Worm (Caenorhabditis elegans) whole organism, L4 larva: ENCODE results near the gene his-16.
A peak's percentile ranks its signal among the peaks of the same experiment; 100 is the strongest.

ENCODE experiments used
- F26F4.8 ChIP-seq: fragments of 200-800 bp; sonication (Bioruptor generic); conservative IDR thresholded peaks from 2 replicates; pipeline ENCODE4 v1.3.6; 2022; ENCODE audit warnings: missing genetic modification characterization, missing compliant biosample characterization
- F44E2.7 ChIP-seq: fragments of 200-800 bp; sonication (Bioruptor generic); IDR thresholded peaks from 2 replicates; pipeline ENCODE4 v2.1.2; 2022; ENCODE audit warnings: missing genetic modification characterization, missing compliant biosample characterization
- T26A8.4 ChIP-seq: fragments of 200-800 bp; sonication (Bioruptor generic); IDR thresholded peaks from 2 replicates; pipeline ENCODE4 v1.3.6; 2022; ENCODE audit warnings: missing genetic modification characterization, missing compliant biosample characterization
- aha-1 ChIP-seq: fragments of 150-350 bp; peaks from one replicate; lab custom pipeline; 2014; ENCODE audit warnings: missing biosample characterization, missing genetic modification characterization
- aly-2 ChIP-seq: sonication (generic microtip); optimal IDR thresholded peaks from 2 replicates; lab custom pipeline; 2018; ENCODE audit warnings: missing biosample characterization, missing genetic modification characterization
- ama-1 ChIP-seq: fragments of 150-350 bp; optimal IDR thresholded peaks from 2 replicates; lab custom pipeline; 2014; ENCODE audit warnings: inconsistent platforms, mixed read lengths
- arid-1 ChIP-seq: fragments of 200-800 bp; sonication (Bioruptor generic); conservative IDR thresholded peaks from 2 replicates; pipeline ENCODE4 v1.3.6; 2022; ENCODE audit warnings: missing genetic modification reagents, missing genetic modification characterization, missing compliant biosample characterization
- attf-4 ChIP-seq: sonication (generic microtip); optimal IDR thresholded peaks from 3 replicates; lab custom pipeline; 2017; ENCODE audit warnings: missing biosample characterization, missing genetic modification characterization
- ceh-32 ChIP-seq: sonication (generic microtip); optimal IDR thresholded peaks from 2 replicates; lab custom pipeline; 2016; ENCODE audit warnings: mild to moderate bottlenecking, missing genetic modification characterization, missing compliant biosample characterization; ENCODE audit not compliant: poor library complexity
- ceh-44 ChIP-seq: fragments of 200-800 bp; sonication (Bioruptor generic); IDR thresholded peaks from 2 replicates; pipeline ENCODE4 v1.3.6; 2022; ENCODE audit warnings: missing genetic modification reagents, missing genetic modification characterization, missing compliant biosample characterization
- ceh-62 ChIP-seq: sonication (generic microtip); optimal IDR thresholded peaks from 2 replicates; lab custom pipeline; 2017; ENCODE audit warnings: missing biosample characterization, missing genetic modification characterization
- ceh-82 ChIP-seq: sonication (generic microtip); optimal IDR thresholded peaks from 2 replicates; lab custom pipeline; 2017; ENCODE audit warnings: missing biosample characterization, missing genetic modification characterization
- ces-1 ChIP-seq: fragments of 150-350 bp; sonication (generic microtip); optimal IDR thresholded peaks from 4 replicates; lab custom pipeline; 2014; ENCODE audit warnings: missing biosample characterization, missing genetic modification reagents, missing genetic modification characterization
- ctbp-1 ChIP-seq: fragments of 200-800 bp; sonication (Bioruptor generic); IDR thresholded peaks from 2 replicates; pipeline ENCODE4 v1.3.6; 2022; ENCODE audit warnings: missing genetic modification reagents, missing genetic modification characterization, missing compliant biosample characterization
- daf-16 ChIP-seq, 3 experiments: sonication (generic microtip); optimal IDR thresholded peaks; 2 replicates each; lab custom pipeline; 2016 to 2017; ENCODE audit warnings: missing genetic modification characterization in 3 of 3, missing genetic modification reagents in 3 of 3, mild to moderate bottlenecking in 2 of 3, missing compliant biosample characterization in 2 of 3, missing biosample characterization in 1 of 3, moderate library complexity in 1 of 3
- daf-8 ChIP-seq: fragments of 200-800 bp; sonication (Bioruptor generic); IDR thresholded peaks from 2 replicates; pipeline ENCODE4 v1.3.6; 2022; ENCODE audit warnings: missing genetic modification characterization, missing compliant biosample characterization
- dmd-6 ChIP-seq: fragments of 200-800 bp; sonication (Bioruptor generic); IDR thresholded peaks from 2 replicates; pipeline ENCODE4 v1.3.6; 2022; ENCODE audit warnings: missing genetic modification reagents, missing genetic modification characterization, missing compliant biosample characterization
- dmd-8 ChIP-seq: fragments of 200-800 bp; sonication (Bioruptor generic); IDR thresholded peaks from 2 replicates; pipeline ENCODE4 v1.3.6; 2022; ENCODE audit warnings: missing genetic modification characterization, missing compliant biosample characterization
- duxl-1 ChIP-seq: sonication (generic microtip); optimal IDR thresholded peaks from 2 replicates; lab custom pipeline; 2016; ENCODE audit warnings: mild to moderate bottlenecking, missing genetic modification characterization, moderate library complexity, missing compliant biosample characterization; ENCODE audit not compliant: poor library complexity
- egl-27 ChIP-seq: sonication (generic microtip); optimal IDR thresholded peaks from 3 replicates; lab custom pipeline; 2017; ENCODE audit warnings: missing biosample characterization, missing genetic modification reagents, missing genetic modification characterization
- fos-1 ChIP-seq: fragments of 150-350 bp; optimal IDR thresholded peaks from 2 replicates; lab custom pipeline; 2014; ENCODE audit warnings: missing biosample characterization, missing genetic modification characterization
- gei-8 ChIP-seq: fragments of 200-800 bp; sonication (Bioruptor generic); optimal IDR thresholded peaks from 2 replicates; lab custom pipeline; 2018; ENCODE audit warnings: mild to moderate bottlenecking, missing genetic modification characterization, missing compliant biosample characterization
- hlh-11 ChIP-seq: fragments of 200-800 bp; sonication (Bioruptor generic); optimal IDR thresholded peaks from 2 replicates; lab custom pipeline; 2018; ENCODE audit warnings: mild to moderate bottlenecking, missing genetic modification characterization, missing compliant biosample characterization
- lir-3 ChIP-seq: sonication (generic microtip); optimal IDR thresholded peaks from 2 replicates; lab custom pipeline; 2016; ENCODE audit warnings: mild to moderate bottlenecking, missing genetic modification characterization, missing compliant biosample characterization
- lsy-2 ChIP-seq, 2 experiments: fragments of 150-350 bp in 1 of 2; sonication (generic microtip) in 1 of 2; optimal IDR thresholded peaks; 2 replicates each; lab custom pipeline; 2014 to 2017; ENCODE audit warnings: missing biosample characterization in 2 of 2, missing genetic modification characterization in 2 of 2
- mdl-1 ChIP-seq, 2 experiments: fragments of 150-350 bp in 1 of 2; sonication (generic microtip) in 1 of 2; optimal IDR thresholded peaks; 2 replicates each; lab custom pipeline; 2014 to 2017; ENCODE audit warnings: missing biosample characterization in 2 of 2, missing genetic modification characterization in 2 of 2
- mep-1 ChIP-seq: fragments of 150-350 bp; sonication (generic microtip); optimal IDR thresholded peaks from 3 replicates; lab custom pipeline; 2014; ENCODE audit warnings: missing biosample characterization, missing genetic modification characterization
- mes-2 ChIP-seq: sonication (generic microtip); optimal IDR thresholded peaks from 2 replicates; lab custom pipeline; 2016; ENCODE audit warnings: missing genotype, mild to moderate bottlenecking, missing genetic modification characterization, missing compliant biosample characterization; ENCODE audit not compliant: poor library complexity, severe bottlenecking
- nhr-102 ChIP-seq: sonication (generic microtip); optimal IDR thresholded peaks from 2 replicates; lab custom pipeline; 2016; ENCODE audit warnings: mild to moderate bottlenecking, missing genetic modification characterization, moderate library complexity, missing compliant biosample characterization
- nhr-11 ChIP-seq: fragments of 150-350 bp; optimal IDR thresholded peaks from 2 replicates; lab custom pipeline; 2014; ENCODE audit warnings: missing biosample characterization, missing genetic modification characterization
- nhr-111 ChIP-seq: fragments of 200-800 bp; sonication (Bioruptor generic); optimal IDR thresholded peaks from 2 replicates; lab custom pipeline; 2018; ENCODE audit warnings: mild to moderate bottlenecking, missing genetic modification characterization, missing compliant biosample characterization
- nhr-42 ChIP-seq: fragments of 200-800 bp; sonication (Bioruptor generic); IDR thresholded peaks from 2 replicates; pipeline ENCODE4 v1.3.6; 2022; ENCODE audit warnings: missing genetic modification characterization, missing compliant biosample characterization
- nhr-76 ChIP-seq: fragments of 150-350 bp; optimal IDR thresholded peaks from 2 replicates; lab custom pipeline; 2014; ENCODE audit warnings: missing biosample characterization, missing genetic modification characterization
- pha-4 ChIP-seq, 2 experiments: fragments of 150-350 bp in 1 of 2; fragments of 200-800 bp in 1 of 2; sonication (Bioruptor generic) in 1 of 2; IDR thresholded peaks in 1 of 2; optimal IDR thresholded peaks in 1 of 2; 2 replicates each; pipeline versions ENCODE4 v1.3.6 to Lab custom; 2014 to 2022; ENCODE audit warnings: missing genetic modification characterization in 2 of 2, missing genetic modification reagents in 2 of 2, missing biosample characterization in 1 of 2, missing compliant biosample characterization in 1 of 2
- php-3 ChIP-seq: fragments of 200-800 bp; sonication (Bioruptor generic); IDR thresholded peaks from 2 replicates; pipeline ENCODE4 v1.3.6; 2022; ENCODE audit warnings: missing genetic modification reagents, missing genetic modification characterization, missing compliant biosample characterization
- rbr-2 ChIP-seq: sonication (generic microtip); optimal IDR thresholded peaks from 2 replicates; lab custom pipeline; 2016; ENCODE audit warnings: missing genotype, missing genetic modification characterization, missing compliant biosample characterization
- saeg-2 ChIP-seq: fragments of 200-800 bp; sonication (Bioruptor generic); IDR thresholded peaks from 2 replicates; pipeline ENCODE4 v1.3.6; 2022; ENCODE audit warnings: missing genetic modification reagents, missing genetic modification characterization, missing compliant biosample characterization
- sdz-12 ChIP-seq: fragments of 200-800 bp; sonication (Bioruptor generic); optimal IDR thresholded peaks from 2 replicates; lab custom pipeline; 2018; ENCODE audit warnings: mild to moderate bottlenecking, missing genetic modification characterization, missing compliant biosample characterization
- snpc-1.2 ChIP-seq: fragments of 200-800 bp; sonication (Bioruptor generic); IDR thresholded peaks from 2 replicates; pipeline ENCODE4 v1.3.6; 2022; ENCODE audit warnings: missing genetic modification reagents, missing genetic modification characterization, missing compliant biosample characterization
- snpc-4 ChIP-seq: fragments of 150-350 bp; optimal IDR thresholded peaks from 2 replicates; lab custom pipeline; 2014; ENCODE audit warnings: missing biosample characterization, missing genetic modification characterization
- spr-1 ChIP-seq: sonication (generic microtip); optimal IDR thresholded peaks from 2 replicates; lab custom pipeline; 2016; ENCODE audit warnings: mild to moderate bottlenecking, missing genetic modification characterization, missing compliant biosample characterization
- spr-3 ChIP-seq: fragments of 200-800 bp; sonication (Bioruptor generic); optimal IDR thresholded peaks from 2 replicates; lab custom pipeline; 2018; ENCODE audit warnings: mild to moderate bottlenecking, missing genetic modification characterization, missing compliant biosample characterization
- tag-97 ChIP-seq: fragments of 200-800 bp; sonication (Bioruptor generic); IDR thresholded peaks from 2 replicates; pipeline ENCODE4 v1.3.6; 2022; ENCODE audit warnings: missing genetic modification characterization, missing compliant biosample characterization
- unc-130 ChIP-seq: sonication (generic microtip); optimal IDR thresholded peaks from 2 replicates; lab custom pipeline; 2016; ENCODE audit warnings: missing genetic modification reagents, missing genetic modification characterization, missing compliant biosample characterization
- unc-62 ChIP-seq, 3 experiments: fragments of 150-350 bp in 1 of 3; sonication (generic microtip); optimal IDR thresholded peaks in 2 of 3; peaks in 1 of 3; 1 replicate in 1 of 3; 2 replicates in 2 of 3; lab custom pipeline; 2014 to 2017; ENCODE audit warnings: missing biosample characterization in 3 of 3, missing genetic modification characterization in 3 of 3, missing genetic modification reagents in 3 of 3, missing genotype in 1 of 3
- zfp-3 ChIP-seq: fragments of 200-800 bp; sonication (Bioruptor generic); conservative IDR thresholded peaks from 2 replicates; pipeline ENCODE4 v1.3.6; 2022; ENCODE audit warnings: missing genetic modification reagents, missing genetic modification characterization, missing compliant biosample characterization
- zip-2 ChIP-seq: fragments of 150-350 bp; optimal IDR thresholded peaks from 2 replicates; lab custom pipeline; 2014; ENCODE audit warnings: missing biosample characterization, missing genetic modification characterization
- ztf-11 ChIP-seq: fragments of 150-350 bp; optimal IDR thresholded peaks from 2 replicates; lab custom pipeline; 2014; ENCODE audit warnings: missing biosample characterization, missing genetic modification characterization

Gene his-16

DNA sequence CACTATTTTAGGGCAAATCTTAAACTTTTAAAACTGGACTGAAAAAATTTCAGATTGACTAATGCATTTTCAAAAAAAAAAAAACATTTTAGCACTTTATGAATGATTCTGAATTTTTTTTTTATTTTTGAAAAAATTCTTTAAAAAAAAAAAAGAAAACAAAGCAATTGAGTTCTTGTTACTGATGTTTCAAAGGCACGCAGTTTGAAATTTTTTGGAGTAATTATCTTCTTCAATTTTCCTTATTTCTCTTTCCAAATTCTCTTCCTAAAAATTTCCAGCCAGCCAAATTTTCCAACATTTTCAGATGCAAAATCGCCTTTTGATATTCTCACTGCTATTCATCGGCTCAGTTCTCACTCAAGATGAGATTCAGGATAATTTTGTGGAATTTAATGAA, 34.1 kb upstream of the his-16 start, which contains the start of gene F08G2.8:
Gene F08G2.8, plus strand, starts transcription at position 301 of the 400 bp plus-strand sequence.
- no peak for TF ChIP-seq nhr-11 (tag; lab: Kevin White, UChicago)
- TF ChIP-seq ctbp-1 (GFP tag; lab: Robert Waterston, UW): no peak
- TF ChIP-seq lir-3 (tag; lab: Kevin White, UChicago): no peak
- no peak for TF ChIP-seq spr-3 (GFP tag; lab: Kevin White, UChicago)
- TF ChIP-seq ceh-44: no peak
- TF ChIP-seq attf-4: no peak
- TF ChIP-seq snpc-4: no peak
- TF ChIP-seq zfp-3 (GFP tag; lab: Robert Waterston, UW): no peak
- no peak for TF ChIP-seq tag-97 (GFP tag; lab: Robert Waterston, UW)
- TF ChIP-seq nhr-111 (GFP tag; lab: Kevin White, UChicago): no peak
- no peak for TF ChIP-seq ces-1 (GFP tag; lab: Kevin White, UChicago)
- TF ChIP-seq daf-16 (GFP tag; optimal IDR thresholded peaks at IDR 0.05; lab: Kevin White, UChicago): no peak
- TF ChIP-seq daf-16 (tag; optimal IDR thresholded peaks at IDR 0.05; lab: Kevin White, UChicago): no peak
- no peak for TF ChIP-seq unc-62 (GFP tag; optimal IDR thresholded peaks at IDR 0.05 in 1 of 2; lab: Kevin White, UChicago)
- TF ChIP-seq unc-62 (tag; optimal IDR thresholded peaks at IDR 0.05; lab: Kevin White, UChicago): no peak
- no peak for TF ChIP-seq ztf-11 (tag; lab: Kevin White, UChicago)
- TF ChIP-seq rbr-2: no peak
- no peak for TF ChIP-seq nhr-76 (tag; lab: Kevin White, UChicago)
- TF ChIP-seq php-3 (GFP tag; lab: Robert Waterston, UW): no peak
- TF ChIP-seq snpc-1.2 (GFP tag; lab: Robert Waterston, UW): no peak
- no peak for TF ChIP-seq daf-8
- no peak for TF ChIP-seq duxl-1 (tag; lab: Kevin White, UChicago)

DNA sequence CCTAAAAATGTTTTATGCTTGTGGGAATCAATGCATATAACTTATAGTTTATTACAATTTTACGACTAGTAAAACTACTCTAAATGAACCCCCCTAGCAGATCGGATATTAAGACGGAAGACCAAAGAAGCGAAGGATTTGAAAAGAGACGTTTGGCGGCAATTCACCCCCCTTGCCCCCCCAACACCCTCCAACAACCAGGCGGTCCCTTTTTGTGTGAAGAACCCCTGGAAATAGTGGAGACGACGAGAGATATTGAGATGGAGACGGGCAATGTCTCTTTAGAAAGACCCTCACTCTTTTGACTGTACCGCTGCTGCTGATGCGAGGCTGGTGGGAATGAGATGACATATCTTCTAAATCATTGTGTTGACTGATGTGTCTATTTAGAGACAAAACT, 29.4 kb upstream of the his-16 start:
- TF ChIP-seq sdz-12 (no peak), dmd-8 (no peak), aly-2 (tag; lab: Kevin White, UChicago) (no peak), aha-1 (tag; lab: Kevin White, UChicago) (peak; percentile 14), hlh-11 (tag; lab: Kevin White, UChicago) (no peak), ceh-32 (tag; lab: Kevin White, UChicago) (no peak), F44E2.7 (GFP tag; lab: Robert Waterston, UW) (no peak), nhr-42 (GFP tag; lab: Robert Waterston, UW) (no peak)

DNA sequence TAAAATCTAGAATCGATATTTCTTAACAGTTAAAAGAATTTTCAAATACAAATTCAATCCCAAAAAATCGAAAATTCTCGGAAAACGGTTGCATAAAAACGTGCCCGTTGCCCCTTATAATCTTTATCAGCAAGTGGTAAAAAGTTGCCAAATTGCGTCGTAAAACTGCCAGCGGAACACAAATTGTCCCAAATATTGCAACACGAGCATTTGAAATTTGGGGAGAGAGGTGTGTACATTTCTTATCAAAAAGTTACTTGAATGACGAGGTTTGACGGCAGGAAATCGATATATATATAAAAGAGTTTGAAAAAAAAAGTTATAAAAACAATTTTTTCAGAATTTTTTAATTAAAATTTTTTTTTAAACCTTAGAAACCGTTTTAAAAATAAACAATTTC, 28.1 kb upstream of the his-16 start:
- TF ChIP-seq saeg-2 (GFP tag; lab: Robert Waterston, UW) (no peak), aly-2 (tag; lab: Kevin White, UChicago) (no peak), unc-130 (GFP tag; lab: Kevin White, UChicago) (no peak), mes-2 (peak; percentile 38), nhr-102 (no peak), nhr-11 (tag; lab: Kevin White, UChicago) (no peak), zip-2 (tag; lab: Kevin White, UChicago) (no peak), mdl-1 (tag; optimal IDR thresholded peaks at IDR 0.05; lab: Kevin White, UChicago) (no peak), ceh-82 (tag; lab: Kevin White, UChicago) (no peak), gei-8 (no peak), dmd-6 (GFP tag; lab: Robert Waterston, UW) (peak; percentile 67; the same call in 1 of the 2 replicates), lsy-2 (tag; optimal IDR thresholded peaks at IDR 0.05; lab: Kevin White, UChicago) (no peak), ama-1 (lab: Kevin White, UChicago) (no peak), attf-4 (no peak), pha-4 (GFP tag; IDR thresholded peaks at IDR 0.05; lab: Robert Waterston, UW) (no peak), pha-4 (tag; optimal IDR thresholded peaks at IDR 0.05; lab: Kevin White, UChicago) (no peak), spr-1 (tag; lab: Kevin White, UChicago) (no peak), mep-1 (tag; lab: Kevin White, UChicago) (peak; percentile 7), arid-1 (no peak), F26F4.8 (no peak), fos-1 (tag; lab: Kevin White, UChicago) (no peak), ceh-62 (tag; lab: Kevin White, UChicago) (no peak), egl-27 (tag; lab: Kevin White, UChicago) (no peak), hlh-11 (tag; lab: Kevin White, UChicago) (peak; percentile 61), spr-3 (GFP tag; lab: Kevin White, UChicago) (no peak), T26A8.4 (GFP tag; lab: Robert Waterston, UW) (no peak)
